Fruit fly (Drosophila melanogaster) whole organism, larva: ENCODE measurements around the gene CG31274.
A peak's percentile ranks its signal among the peaks of the same experiment; 100 is the strongest.
"Not testable (repeated sequence)": the region's sequence is repeated elsewhere in the genome, so short reads cannot be mapped to it uniquely, and the experiment has no call there.

Experiments used
- noc ChIP-seq: fragments of 200-800 bp; sonication (Bioruptor generic); optimal IDR thresholded peaks from 3 replicates; lab custom pipeline; 2019; ENCODE audit warnings: missing biosample characterization, mild to moderate bottlenecking, missing genetic modification characterization, moderate library complexity

CG31274 gene

dm6 chr3R:16983001-16983400 lies 9.8 kb upstream of the CG31274 start:
- no peak for TF ChIP-seq noc (tag; lab: Kevin White, UChicago)

DNA sequence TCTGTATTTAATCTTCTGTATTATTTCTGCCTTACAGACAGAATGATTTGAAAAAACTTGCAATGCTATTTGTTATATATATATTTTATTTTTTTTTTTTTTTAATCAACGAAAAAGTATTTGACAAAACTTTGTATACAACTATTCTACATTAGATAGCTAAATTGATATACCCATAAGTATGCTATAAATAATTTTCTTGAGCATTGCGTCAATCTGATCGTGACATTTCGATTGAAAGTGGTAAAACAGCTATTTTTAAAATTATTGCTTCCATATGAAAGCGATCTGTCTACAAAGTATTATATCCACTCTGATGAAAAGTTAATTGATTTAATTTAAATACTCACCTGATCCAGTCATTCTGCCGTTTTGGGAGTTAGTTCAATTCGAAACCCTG lies 8.6 kb upstream of the CG31274 start:
- TF ChIP-seq noc (tag; lab: Kevin White, UChicago) = no peak

- TF ChIP-seq noc (tag; lab: Kevin White, UChicago) = no peak
Observed at dm6 chr3R:16985547-16985946, 7.3 kb upstream of the CG31274 start.

DNA sequence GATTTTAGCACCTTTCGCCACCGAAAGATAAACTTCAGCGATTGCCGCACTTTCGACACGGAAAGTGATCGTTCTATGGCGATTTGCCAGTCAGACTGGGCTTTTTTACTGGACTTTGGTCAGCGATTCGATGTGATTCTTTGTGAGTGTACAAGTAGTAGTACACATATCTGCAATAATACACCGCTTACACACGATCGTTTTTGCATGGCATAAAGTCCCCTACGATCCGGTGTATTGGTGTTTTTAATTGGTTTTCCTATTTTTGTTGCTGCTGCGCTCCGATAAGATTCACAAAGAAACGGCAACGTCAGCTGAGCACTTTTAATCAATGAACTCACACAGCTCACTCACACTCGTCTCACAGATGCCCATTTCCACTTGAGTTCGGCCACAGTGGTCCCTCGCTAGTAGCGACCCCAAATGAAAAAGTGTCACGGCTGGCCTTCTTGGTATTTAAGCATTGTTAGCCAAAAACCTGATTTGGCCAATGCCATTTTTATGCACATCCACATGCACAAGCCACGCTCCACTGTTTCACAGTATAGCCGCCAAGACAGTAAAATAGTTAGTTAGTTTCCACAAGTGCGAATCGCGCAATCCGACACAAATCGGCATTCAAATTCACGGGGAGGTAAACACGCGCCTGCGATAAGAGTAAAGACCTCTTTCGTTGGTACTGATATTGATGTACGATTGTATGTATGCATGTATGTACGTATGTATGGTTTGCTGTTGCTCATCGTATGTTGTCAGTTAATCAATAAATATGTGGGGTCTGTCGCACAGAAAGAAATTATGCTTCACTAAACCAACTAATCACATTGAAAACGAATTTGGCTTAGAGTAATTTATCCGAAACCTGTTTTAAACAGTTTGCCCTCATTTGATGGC lies 6.4 kb upstream of the CG31274 start:
- peak; percentile 100 for TF ChIP-seq noc (tag; lab: Kevin White, UChicago)

DNA sequence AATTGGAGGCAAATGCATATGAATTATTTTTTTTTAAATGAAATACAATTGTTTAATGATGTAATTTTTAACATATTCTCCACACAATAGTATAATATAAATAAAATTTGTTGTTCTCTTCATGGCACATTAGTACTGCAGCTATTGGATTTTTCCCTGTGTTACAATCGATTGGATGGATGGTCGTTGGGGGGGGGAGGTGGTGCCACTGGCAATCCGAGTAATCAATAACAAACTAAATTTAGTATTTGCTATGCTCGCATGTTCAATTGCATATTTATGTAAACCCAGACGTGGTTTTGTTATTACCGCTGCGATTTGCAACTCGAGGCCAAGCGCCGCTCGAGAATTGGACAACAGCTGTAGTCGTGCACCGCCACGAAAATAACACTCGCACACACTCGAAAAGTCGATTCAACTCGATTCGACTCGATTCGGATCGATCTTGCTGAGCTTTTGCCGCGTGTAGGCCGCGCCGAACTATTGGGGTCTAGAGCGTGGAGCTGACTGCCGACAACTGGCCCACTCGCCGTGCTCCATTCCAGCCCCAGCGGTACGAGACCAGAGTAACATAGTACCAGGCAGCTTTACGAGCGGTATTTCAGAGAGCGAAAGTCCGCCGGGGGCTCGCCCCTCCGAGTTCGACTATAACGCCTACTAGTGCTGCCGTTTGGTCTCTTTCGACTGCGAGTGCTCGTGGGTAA lies 5.4 kb upstream of the CG31274 start, which contains the start of gene CG18622:
CG18622 (minus strand) TSS at position 513 of the 704 bp plus-strand sequence.
- no peak for TF ChIP-seq noc (tag; lab: Kevin White, UChicago)

DNA sequence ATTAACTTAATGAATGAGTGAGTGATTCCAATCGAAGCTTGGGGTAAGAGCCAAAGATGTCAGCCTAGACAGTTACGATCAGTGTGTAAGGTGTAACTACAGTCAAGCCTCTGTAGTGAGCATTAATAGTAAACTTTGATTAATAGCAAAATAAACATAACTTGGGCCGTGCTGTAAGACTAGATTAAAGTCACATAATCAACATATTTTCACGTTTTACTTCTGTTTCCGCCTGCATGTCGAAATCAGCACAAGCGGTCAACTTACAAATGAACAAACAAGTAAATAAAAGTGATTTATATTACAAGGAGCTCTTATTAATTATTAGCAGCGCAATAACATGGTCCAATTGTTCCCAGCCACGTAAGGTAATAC lies 4.9 kb upstream of the CG31274 start:
- TF ChIP-seq noc (tag; lab: Kevin White, UChicago) = no peak

- not testable (repeated sequence) for TF ChIP-seq noc (tag; lab: Kevin White, UChicago)
Observed at dm6 chr3R:16988514-16988913, 4.3 kb upstream of the CG31274 start, which contains the start of gene MESK4. Gene MESK4 (plus strand): TSS chr3R:16988814.

- TF ChIP-seq noc (tag; lab: Kevin White, UChicago) = no peak
Observed at dm6 chr3R:16991781-16992180, 1.0 kb upstream of the CG31274 start, which contains the start of gene EMC2B. Gene EMC2B (minus strand): TSS chr3R:16991878.

DNA sequence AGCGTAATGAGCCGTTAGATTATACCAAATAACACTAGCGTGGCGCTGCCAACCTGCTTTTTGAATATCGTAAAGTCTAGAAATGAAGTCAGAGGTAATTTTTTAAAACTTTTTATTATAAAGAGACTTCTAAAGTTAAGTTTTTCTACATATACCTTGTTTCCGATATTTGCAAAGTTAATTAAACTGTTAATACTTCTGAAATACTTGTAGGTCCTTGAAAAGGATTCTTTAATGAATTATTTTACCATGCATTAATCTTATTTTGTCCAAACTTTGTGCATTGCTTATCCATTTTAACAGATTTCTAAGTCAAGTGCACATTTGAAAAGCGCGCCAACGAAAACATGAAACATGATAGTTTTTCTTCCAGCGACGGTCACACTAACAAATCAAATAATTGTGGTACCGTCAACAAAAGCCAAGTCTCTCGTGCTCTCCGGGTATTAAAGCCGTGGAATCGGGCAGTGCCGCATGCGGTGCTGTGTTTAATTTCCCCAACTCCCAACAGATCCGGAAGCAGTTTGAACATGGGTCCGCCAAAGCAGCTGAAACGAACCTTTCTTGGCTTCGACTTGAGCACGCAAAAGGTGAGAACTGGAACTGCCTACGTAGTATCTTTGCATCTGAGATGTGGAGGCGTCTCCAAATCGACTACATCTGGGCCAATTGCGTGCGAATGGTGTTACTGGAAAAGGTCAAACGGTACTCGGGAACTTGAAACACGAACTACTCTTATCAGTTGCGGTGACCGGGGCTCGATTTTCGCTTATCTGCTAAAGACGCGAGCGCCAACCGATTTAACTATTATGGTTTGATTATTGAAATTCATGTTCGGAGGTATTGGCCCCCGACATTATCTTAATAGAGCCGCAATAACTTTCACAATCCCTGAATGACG lies 3.5 kb downstream of the CG31274 start, which contains the start of the genes EMC2A and CG3534:
EMC2A (minus strand) TSS at position 13 of the 901 bp plus-strand sequence.
CG3534 (plus strand) TSS at position 388 of the 901 bp plus-strand sequence.
- no peak for TF ChIP-seq noc (tag; lab: Kevin White, UChicago)

DNA sequence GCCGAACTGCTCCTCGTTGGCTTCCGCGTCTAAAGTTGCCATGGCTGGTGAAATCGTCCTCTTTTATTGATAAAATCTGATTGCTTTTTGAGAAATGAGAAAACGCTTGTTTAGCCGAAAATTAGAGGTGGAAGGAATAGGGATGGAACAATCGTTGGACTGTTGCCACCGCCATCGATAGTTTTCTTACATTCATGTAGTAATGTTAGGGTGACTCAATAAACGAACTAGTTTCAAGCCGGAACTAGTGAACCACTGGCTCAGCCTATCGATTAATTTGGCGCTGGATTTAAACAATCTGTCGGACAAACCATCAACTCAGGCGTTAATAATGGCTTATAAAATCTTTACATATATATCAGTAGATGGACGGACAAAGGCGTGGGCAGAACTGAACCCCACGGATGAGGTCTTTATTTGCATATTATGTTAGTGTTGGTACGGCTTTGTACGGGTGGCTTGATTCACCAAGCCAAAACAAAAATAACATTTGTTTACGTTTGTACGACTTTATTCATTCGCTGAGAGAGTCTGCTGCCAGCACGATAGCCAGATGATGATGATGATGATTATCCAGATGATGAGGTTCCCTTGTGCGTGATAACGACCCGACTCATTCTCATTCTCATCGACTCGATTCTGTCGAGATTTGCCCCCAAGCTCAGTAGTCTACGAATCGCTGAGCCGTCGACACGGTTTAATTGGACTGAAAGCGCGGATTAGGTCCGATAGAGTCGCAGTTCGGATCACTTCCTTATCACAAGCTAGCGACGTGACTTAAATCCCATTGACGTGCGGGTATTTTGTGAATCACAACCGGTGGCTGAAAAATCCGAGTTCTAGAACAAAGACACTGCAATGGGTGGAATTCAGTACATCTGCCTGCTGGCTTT lies 9.6 kb downstream of the CG31274 start, which contains the start of the genes Sf3a1 and Irc:
Sf3a1 (minus strand) TSS at position 138 of the 893 bp plus-strand sequence.
Irc (plus strand) TSS at position 658 of the 893 bp plus-strand sequence.
- no peak for TF ChIP-seq noc (tag; lab: Kevin White, UChicago)

dm6 chr3R:17003468-17003867 lies 10.7 kb downstream of the CG31274 start:
- no peak for TF ChIP-seq noc (tag; lab: Kevin White, UChicago)

DNA sequence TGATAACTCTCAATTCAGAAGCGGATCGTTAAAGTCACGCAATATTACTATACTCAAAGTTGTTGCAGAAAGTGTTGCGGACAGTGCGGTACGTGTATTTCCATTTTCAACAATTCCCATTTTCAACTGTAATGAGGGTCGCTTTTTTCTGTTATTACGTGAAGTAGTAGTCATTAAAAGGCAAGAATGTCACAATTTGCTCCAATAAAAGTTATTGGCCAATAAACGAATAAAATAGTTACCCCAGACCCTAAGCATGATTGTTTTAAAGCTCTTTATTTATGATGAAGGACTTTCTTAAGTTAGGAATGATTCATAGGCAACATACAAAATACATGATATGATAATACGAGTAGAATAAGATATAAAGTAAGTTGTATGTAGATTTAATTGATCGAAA lies 14.5 kb downstream of the CG31274 start:
- no peak for TF ChIP-seq noc (tag; lab: Kevin White, UChicago)

dm6 chr3R:17008018-17008674 lies 15.3 kb downstream of the CG31274 start, which contains the start of gene CG8907:
Gene CG8907 (plus strand): TSS chr3R:17008269.
- peak; percentile 38 for TF ChIP-seq noc (tag; lab: Kevin White, UChicago)
